Worm (Caenorhabditis elegans) whole organism, L3 larva: ENCODE results near the gene acr-25.
A peak's percentile ranks its signal among the peaks of the same experiment; 100 is the strongest.

Experiments used
- R02D3.7 ChIP-seq: fragments of 150-350 bp; optimal IDR thresholded peaks from 2 replicates; lab custom pipeline; 2014; ENCODE audit warnings: missing biosample characterization, missing genetic modification characterization
- ZK546.5 ChIP-seq: sonication (generic microtip); optimal IDR thresholded peaks from 2 replicates; lab custom pipeline; 2017; ENCODE audit warnings: missing biosample characterization, missing genetic modification characterization
- ama-1 ChIP-seq: fragments of 150-350 bp; optimal IDR thresholded peaks from 2 replicates; lab custom pipeline; 2018
- ceh-16 ChIP-seq: sonication (generic microtip); optimal IDR thresholded peaks from 2 replicates; lab custom pipeline; 2017; ENCODE audit warnings: missing biosample characterization, missing genetic modification characterization
- ceh-28 ChIP-seq: fragments of 150-350 bp; optimal IDR thresholded peaks from 2 replicates; lab custom pipeline; 2014; ENCODE audit warnings: missing biosample characterization, missing genetic modification reagents, missing genetic modification characterization
- ceh-82 ChIP-seq: fragments of 150-350 bp; optimal IDR thresholded peaks from 2 replicates; lab custom pipeline; 2014; ENCODE audit warnings: missing biosample characterization, missing genetic modification characterization
- daf-12 ChIP-seq: fragments of 150-350 bp; optimal IDR thresholded peaks from 2 replicates; lab custom pipeline; 2014; ENCODE audit warnings: missing biosample characterization, missing genetic modification reagents, missing genetic modification characterization
- egl-27 ChIP-seq: sonication (generic microtip); optimal IDR thresholded peaks from 4 replicates; lab custom pipeline; 2017; ENCODE audit warnings: missing biosample characterization, missing genetic modification reagents, missing genetic modification characterization
- egl-5 ChIP-seq: fragments of 150-350 bp; optimal IDR thresholded peaks from 2 replicates; lab custom pipeline; 2017; ENCODE audit warnings: missing biosample characterization, missing genetic modification reagents, missing genetic modification characterization, inconsistent platforms
- elt-1 ChIP-seq: fragments of 150-350 bp; optimal IDR thresholded peaks from 2 replicates; lab custom pipeline; 2014; ENCODE audit warnings: missing biosample characterization, missing genetic modification characterization
- elt-2 ChIP-seq: sonication (generic microtip); optimal IDR thresholded peaks from 2 replicates; lab custom pipeline; 2016; ENCODE audit warnings: missing genetic modification reagents, mild to moderate bottlenecking, missing genetic modification characterization, missing compliant biosample characterization
- eor-1 ChIP-seq, 2 experiments: fragments of 150-350 bp; optimal IDR thresholded peaks; 2 replicates each; lab custom pipeline; 2014 to 2018; ENCODE audit warnings: missing biosample characterization in 2 of 2, missing genetic modification characterization in 2 of 2
- fkh-10 ChIP-seq: sonication (generic microtip); optimal IDR thresholded peaks from 2 replicates; lab custom pipeline; 2017; ENCODE audit warnings: missing biosample characterization, missing genetic modification reagents, missing genetic modification characterization
- fkh-2 ChIP-seq: fragments of 150-350 bp; optimal IDR thresholded peaks from 2 replicates; lab custom pipeline; 2014; ENCODE audit warnings: missing biosample characterization, missing genetic modification reagents, missing genetic modification characterization
- fos-1 ChIP-seq: fragments of 150-350 bp; optimal IDR thresholded peaks from 2 replicates; lab custom pipeline; 2014; ENCODE audit warnings: missing biosample characterization, missing genetic modification characterization
- hmg-11 ChIP-seq: sonication (generic microtip); optimal IDR thresholded peaks from 2 replicates; lab custom pipeline; 2016; ENCODE audit warnings: missing genetic modification characterization, missing compliant biosample characterization
- jun-1 ChIP-seq: fragments of 150-350 bp; optimal IDR thresholded peaks from 2 replicates; lab custom pipeline; 2014; ENCODE audit warnings: missing biosample characterization, missing genetic modification reagents, missing genetic modification characterization
- lin-15B ChIP-seq: fragments of 150-350 bp; optimal IDR thresholded peaks from 2 replicates; lab custom pipeline; 2014; ENCODE audit warnings: missing biosample characterization, missing genetic modification characterization
- lin-39 ChIP-seq: fragments of 150-350 bp; optimal IDR thresholded peaks from 2 replicates; lab custom pipeline; 2018; ENCODE audit warnings: missing biosample characterization, missing genetic modification reagents, missing genetic modification characterization
- mdl-1 ChIP-seq: fragments of 150-350 bp; optimal IDR thresholded peaks from 2 replicates; lab custom pipeline; 2014; ENCODE audit warnings: missing biosample characterization, missing genetic modification characterization
- mml-1 ChIP-seq: fragments of 150-350 bp; sonication (generic microtip); optimal IDR thresholded peaks from 3 replicates; lab custom pipeline; 2014; ENCODE audit warnings: missing biosample characterization, missing genetic modification characterization
- nfya-1 ChIP-seq: sonication (generic microtip); optimal IDR thresholded peaks from 2 replicates; lab custom pipeline; 2017; ENCODE audit warnings: missing genetic modification characterization, mild to moderate bottlenecking, missing compliant biosample characterization, antibody characterized with exemption, moderate library complexity; ENCODE audit not compliant: insufficient read depth
- nhr-11 ChIP-seq: fragments of 150-350 bp; optimal IDR thresholded peaks from 2 replicates; lab custom pipeline; 2014; ENCODE audit warnings: missing biosample characterization, missing genetic modification characterization
- nhr-12 ChIP-seq: fragments of 150-350 bp; optimal IDR thresholded peaks from 2 replicates; lab custom pipeline; 2014; ENCODE audit warnings: missing biosample characterization, missing genetic modification characterization
- nhr-23 ChIP-seq: fragments of 150-350 bp; optimal IDR thresholded peaks from 2 replicates; lab custom pipeline; 2014; ENCODE audit warnings: missing biosample characterization, missing genetic modification reagents, missing genetic modification characterization
- nhr-237 ChIP-seq: fragments of 150-350 bp; optimal IDR thresholded peaks from 2 replicates; lab custom pipeline; 2014; ENCODE audit warnings: missing biosample characterization, missing genetic modification characterization
- nhr-25 ChIP-seq: sonication (generic microtip); optimal IDR thresholded peaks from 2 replicates; lab custom pipeline; 2017; ENCODE audit warnings: missing biosample characterization, missing genetic modification characterization
- nhr-28 ChIP-seq: fragments of 150-350 bp; optimal IDR thresholded peaks from 2 replicates; lab custom pipeline; 2014; ENCODE audit warnings: missing biosample characterization, missing genetic modification characterization
- nhr-67 ChIP-seq: fragments of 150-350 bp; optimal IDR thresholded peaks from 2 replicates; lab custom pipeline; 2014; ENCODE audit warnings: missing biosample characterization, missing genetic modification characterization
- nhr-76 ChIP-seq: fragments of 150-350 bp; sonication (generic microtip); optimal IDR thresholded peaks from 5 replicates; lab custom pipeline; 2014; ENCODE audit warnings: missing biosample characterization, missing genetic modification characterization
- nhr-77 ChIP-seq: fragments of 150-350 bp; optimal IDR thresholded peaks from 2 replicates; lab custom pipeline; 2014; ENCODE audit warnings: missing biosample characterization, missing genetic modification characterization
- pha-4 ChIP-seq: fragments of 150-350 bp; optimal IDR thresholded peaks from 2 replicates; lab custom pipeline; 2014; ENCODE audit warnings: missing biosample characterization, missing genetic modification reagents, missing genetic modification characterization
- pqm-1 ChIP-seq: fragments of 150-350 bp; optimal IDR thresholded peaks from 2 replicates; lab custom pipeline; 2017; ENCODE audit warnings: missing biosample characterization, missing genetic modification characterization, inconsistent platforms
- sea-2 ChIP-seq: fragments of 150-350 bp; sonication (generic microtip); optimal IDR thresholded peaks from 4 replicates; lab custom pipeline; 2014; ENCODE audit warnings: missing biosample characterization, missing genetic modification reagents, missing genetic modification characterization
- skn-1 ChIP-seq: fragments of 150-350 bp; optimal IDR thresholded peaks from 2 replicates; lab custom pipeline; 2014; ENCODE audit warnings: missing biosample characterization, missing genetic modification characterization
- snpc-4 ChIP-seq: fragments of 150-350 bp; optimal IDR thresholded peaks from 2 replicates; lab custom pipeline; 2014; ENCODE audit warnings: missing biosample characterization, missing genetic modification characterization
- tbx-2 ChIP-seq: sonication (generic microtip); optimal IDR thresholded peaks from 2 replicates; lab custom pipeline; 2016; ENCODE audit warnings: mild to moderate bottlenecking, missing genetic modification characterization, missing compliant biosample characterization
- unc-39 ChIP-seq: sonication (generic microtip); optimal IDR thresholded peaks from 4 replicates; lab custom pipeline; 2017; ENCODE audit warnings: missing biosample characterization, missing genetic modification characterization
- unc-62 ChIP-seq: fragments of 150-350 bp; sonication (generic microtip); optimal IDR thresholded peaks from 4 replicates; lab custom pipeline; 2014; ENCODE audit warnings: missing biosample characterization, missing genetic modification reagents, missing genetic modification characterization
- zag-1 ChIP-seq: fragments of 150-350 bp; optimal IDR thresholded peaks from 2 replicates; lab custom pipeline; 2014; ENCODE audit warnings: missing biosample characterization, missing genetic modification characterization
- ztf-11 ChIP-seq: fragments of 150-350 bp; optimal IDR thresholded peaks from 2 replicates; lab custom pipeline; 2014; ENCODE audit warnings: missing biosample characterization, missing genetic modification characterization
- ztf-4 ChIP-seq: fragments of 150-350 bp; optimal IDR thresholded peaks from 2 replicates; lab custom pipeline; 2014; ENCODE audit warnings: missing biosample characterization, missing genetic modification characterization

acr-25 gene

ce11 chrIV:6443018-6443417 lies 21.1 kb upstream of the acr-25 start:
- TF ChIP-seq lin-39 (tag; lab: Kevin White, UChicago) (no peak), zag-1 (no peak), pqm-1 (peak; percentile 69), elt-2 (tag; lab: Kevin White, UChicago) (peak; percentile 33), nhr-67 (tag; lab: Kevin White, UChicago) (no peak)

- TF ChIP-seq tbx-2 (tag; lab: Kevin White, UChicago), result no peak
- TF ChIP-seq jun-1 (tag; lab: Kevin White, UChicago), result no peak
- no peak for TF ChIP-seq pha-4 (tag; lab: Kevin White, UChicago)
- TF ChIP-seq nhr-23, result no peak
- TF ChIP-seq nhr-67 (tag; lab: Kevin White, UChicago), result no peak
- no peak for TF ChIP-seq daf-12 (tag; lab: Kevin White, UChicago)
- no peak for TF ChIP-seq ceh-16 (tag; lab: Kevin White, UChicago)
- no peak for TF ChIP-seq ztf-4 (tag; lab: Kevin White, UChicago)
- TF ChIP-seq nhr-77 (tag; lab: Kevin White, UChicago), result no peak
- TF ChIP-seq unc-39, result no peak
- TF ChIP-seq egl-27, result no peak
- TF ChIP-seq fkh-10, result no peak
These were observed 6.6 kb upstream of the acr-25 start, which contains the start of gene lgc-10 for ce11 chrIV:6457472-6457871. Gene lgc-10 (minus strand): TSS chrIV:6457572.

- TF ChIP-seq elt-1 (tag; lab: Kevin White, UChicago) (no peak), ceh-16 (tag; lab: Kevin White, UChicago) (no peak)
These were observed 3.5 kb upstream of the acr-25 start for ce11 chrIV:6460596-6460995.

DNA sequence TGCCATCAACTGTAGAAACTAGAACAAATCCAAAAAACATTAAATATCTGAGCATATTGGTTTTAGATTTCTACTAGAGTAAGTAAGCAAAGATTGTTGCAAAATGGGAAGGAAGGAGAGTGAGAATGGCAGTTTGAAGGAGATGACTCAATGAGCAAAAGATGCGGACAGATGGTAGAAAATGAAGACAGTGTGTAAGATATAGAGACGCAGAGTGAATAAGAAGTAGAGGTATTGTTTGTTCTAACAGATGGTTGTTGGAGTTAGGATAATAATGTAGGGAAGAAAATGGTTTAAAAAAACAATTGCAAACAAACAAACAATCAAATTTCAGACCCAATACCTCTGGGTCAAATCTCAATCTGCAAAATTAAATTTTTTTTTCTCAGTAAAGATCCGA lies 7.1 kb downstream of the acr-25 start, which contains the start of gene tmed-13:
TSS of gene tmed-13 (minus strand) at position 169 of the 400 bp plus-strand sequence.
- TF ChIP-seq pha-4 (tag; lab: Kevin White, UChicago) (peak; percentile 42), lin-39 (tag; lab: Kevin White, UChicago) (no peak)

ce11 chrIV:6473140-6473539 lies 9.0 kb downstream of the acr-25 start, which contains the start of gene Y73B6BL.27:
Gene Y73B6BL.27 (minus strand): TSS chrIV:6473240.
- no peak for TF ChIP-seq nhr-76 (tag; lab: Kevin White, UChicago)
- TF ChIP-seq nhr-67 (tag; lab: Kevin White, UChicago), result no peak

DNA sequence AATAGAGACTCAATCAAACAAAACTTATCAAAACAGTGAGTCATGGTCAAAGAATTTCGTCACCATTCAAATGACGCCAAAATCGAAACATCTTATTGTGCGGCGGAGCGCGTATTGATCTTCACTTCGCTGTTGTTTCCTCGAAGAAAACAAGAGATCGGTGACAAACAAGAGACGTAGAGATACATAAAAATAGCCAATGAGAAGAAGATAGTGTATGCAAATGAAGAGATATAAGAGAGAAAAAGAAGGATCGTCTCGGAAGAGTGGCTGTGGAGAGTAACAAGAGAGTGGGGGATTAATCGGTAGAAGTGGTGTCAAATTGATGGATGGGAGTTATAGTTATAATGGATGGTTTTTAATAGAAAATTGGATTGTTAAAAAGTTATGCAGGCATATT lies 10.6 kb downstream of the acr-25 start:
- TF ChIP-seq elt-2 (tag; lab: Kevin White, UChicago) (no peak), nhr-76 (tag; lab: Kevin White, UChicago) (no peak), daf-12 (tag; lab: Kevin White, UChicago) (no peak), unc-39 (no peak), lin-15B (tag; lab: Kevin White, UChicago) (peak; percentile 66), ztf-11 (tag; lab: Kevin White, UChicago) (no peak), pha-4 (tag; lab: Kevin White, UChicago) (peak; percentile 59), tbx-2 (tag; lab: Kevin White, UChicago) (no peak), skn-1 (tag; lab: Kevin White, UChicago) (no peak), unc-62 (GFP tag; lab: Kevin White, UChicago) (no peak), nhr-28 (tag; lab: Kevin White, UChicago) (no peak), nhr-77 (tag; lab: Kevin White, UChicago) (no peak), mdl-1 (tag; lab: Kevin White, UChicago) (no peak), nfya-1 (tag; lab: Kevin White, UChicago) (peak; percentile 67), hmg-11 (tag; lab: Kevin White, UChicago) (peak; percentile 44), eor-1 (tag; optimal IDR thresholded peaks at IDR 0.05; lab: Kevin White, UChicago) (no peak), ZK546.5 (tag; lab: Kevin White, UChicago) (no peak), nhr-23 (peak; percentile 42), jun-1 (tag; lab: Kevin White, UChicago) (no peak), fos-1 (tag; lab: Kevin White, UChicago) (no peak), egl-5 (tag; lab: Kevin White, UChicago) (peak; percentile 64), ceh-82 (no peak), pqm-1 (no peak), fkh-10 (no peak), mml-1 (tag; lab: Kevin White, UChicago) (no peak), ama-1 (lab: Kevin White, UChicago) (no peak), fkh-2 (tag; lab: Kevin White, UChicago) (no peak), zag-1 (no peak), nhr-11 (tag; lab: Kevin White, UChicago) (no peak), ceh-28 (tag; lab: Kevin White, UChicago) (peak; percentile 56), nhr-12 (tag; lab: Kevin White, UChicago) (no peak), R02D3.7 (no peak), nhr-25 (peak; percentile 40), sea-2 (GFP tag; lab: Kevin White, UChicago) (no peak), ztf-4 (tag; lab: Kevin White, UChicago) (no peak), snpc-4 (peak; percentile 42), egl-27 (no peak), lin-39 (tag; lab: Kevin White, UChicago) (peak; percentile 24), nhr-237 (tag; lab: Kevin White, UChicago) (no peak)
